Fruit fly (Drosophila melanogaster): Measurements from ENCODE around the gene mge.

mge gene

DNA sequence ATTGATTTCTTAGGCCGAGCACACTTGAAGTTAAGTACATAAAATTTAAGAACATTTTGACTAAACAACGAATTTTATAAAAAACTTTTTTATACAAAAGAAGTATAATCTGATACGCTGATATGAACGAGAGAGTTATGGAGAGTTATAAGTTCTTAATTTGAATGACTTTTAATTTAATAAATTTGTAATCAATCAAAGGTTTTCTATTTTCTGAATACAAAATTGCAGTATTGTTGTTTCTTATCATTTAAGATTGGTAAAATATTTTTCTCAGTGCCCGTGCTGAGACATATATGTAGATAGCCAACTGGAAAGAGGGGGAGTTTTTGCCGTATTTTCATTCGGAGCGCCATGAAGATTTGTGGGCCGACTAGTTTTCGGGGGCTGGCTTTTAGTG is 36.6 kb downstream of the mge start (continued):
- TF ChIP-seq sug (tag; optimal IDR thresholded peaks at IDR 0.05) (no peak), MTF-1 (GFP tag; optimal IDR thresholded peaks at IDR 0.05; ENCODE audit: borderline replicate concordance) (no peak), Max (GFP tag; optimal IDR thresholded peaks at IDR 0.05) (no peak), nerfin-2 (GFP tag; IDR thresholded peaks at IDR 0.05; ENCODE audit: partially characterized antibody) (no peak), CG12155 (GFP tag; optimal IDR thresholded peaks at IDR 0.05) (no peak), slbo (GFP tag; IDR thresholded peaks at IDR 0.05) (no peak), fd64A (GFP tag; optimal IDR thresholded peaks at IDR 0.05) (no peak), nmo (GFP tag; optimal IDR thresholded peaks at IDR 0.05) (peak; percentile 79), chm (GFP tag; IDR thresholded peaks at IDR 0.05) (no peak), zen (tag; optimal IDR thresholded peaks at IDR 0.05) (no peak), CG4820 (GFP tag; optimal IDR thresholded peaks at IDR 0.05) (no peak), Atf3 (GFP tag; optimal IDR thresholded peaks at IDR 0.05) (no peak), CG4282 (GFP tag; optimal IDR thresholded peaks at IDR 0.05) (no peak), Taf1 (GFP tag; IDR thresholded peaks at IDR 0.05) (no peak), Opbp (GFP tag; IDR thresholded peaks at IDR 0.05; ENCODE audit: partially characterized antibody) (no peak), sd (tag; optimal IDR thresholded peaks at IDR 0.05) (no peak), hbn (GFP tag; IDR thresholded peaks at IDR 0.05; ENCODE audit: partially characterized antibody) (no peak), jing (GFP tag; optimal IDR thresholded peaks at IDR 0.05) (no peak), zfh2 (GFP tag; optimal IDR thresholded peaks at IDR 0.05) (no peak), CG10543 (GFP tag; optimal IDR thresholded peaks at IDR 0.05) (no peak), CG18764 (GFP tag; optimal IDR thresholded peaks at IDR 0.05) (no peak), Asciz (GFP tag; optimal IDR thresholded peaks at IDR 0.05) (no peak), ro (GFP tag; IDR thresholded peaks at IDR 0.05) (no peak), Gug (GFP tag; IDR thresholded peaks at IDR 0.05) (no peak), bsh (GFP tag; optimal IDR thresholded peaks at IDR 0.05) (peak in 1 of 2 experiments; percentile 85), CG12071 (GFP tag; optimal IDR thresholded peaks at IDR 0.05) (no peak), sima (GFP tag; optimal IDR thresholded peaks at IDR 0.05) (no peak), CG13287 (GFP tag; IDR thresholded peaks at IDR 0.05; ENCODE audit: partially characterized antibody) (no peak), CG17568 (GFP tag; optimal IDR thresholded peaks at IDR 0.05) (no peak), lbe (GFP tag; optimal IDR thresholded peaks at IDR 0.05) (no peak), Mrtf (GFP tag; IDR thresholded peaks at IDR 0.05) (no peak), ssp (GFP tag; IDR thresholded peaks at IDR 0.05) (no peak), HLHmδ (GFP tag; optimal IDR thresholded peaks at IDR 0.05) (no peak), otp (GFP tag; IDR thresholded peaks at IDR 0.05) (no peak), CG10147 (GFP tag; optimal IDR thresholded peaks at IDR 0.05) (no peak), Rfx (GFP tag; IDR thresholded peaks at IDR 0.05) (no peak), ci (GFP tag; IDR thresholded peaks at IDR 0.05) (no peak; the same call in 2 of the 3 replicates), lab (GFP tag; optimal IDR thresholded peaks at IDR 0.05) (no peak), Camta (GFP tag; optimal IDR thresholded peaks at IDR 0.05) (no peak), CG34224 (GFP tag; IDR thresholded peaks at IDR 0.05; ENCODE audit: partially characterized antibody) (no peak), Dp (GFP tag; optimal IDR thresholded peaks at IDR 0.05) (no peak), CG2889 (GFP tag; IDR thresholded peaks at IDR 0.05) (no peak), Hand (GFP tag; optimal IDR thresholded peaks at IDR 0.05) (no peak), crc (GFP tag; optimal IDR thresholded peaks at IDR 0.05) (no peak), CG8359 (GFP tag; optimal IDR thresholded peaks at IDR 0.05; ENCODE audit: borderline replicate concordance) (no peak), zf30C (GFP tag; optimal IDR thresholded peaks at IDR 0.05) (no peak), CG11085 (GFP tag; IDR thresholded peaks at IDR 0.05) (no peak), sens-2 (GFP tag; IDR thresholded peaks at IDR 0.05) (no peak), CG7745 (tag; optimal IDR thresholded peaks at IDR 0.05) (no peak), CG13123 (GFP tag; optimal IDR thresholded peaks at IDR 0.05) (no peak), CG31224 (GFP tag; IDR thresholded peaks at IDR 0.05) (no peak)

Measured in whole organism, embryonic.